Fruit fly (Drosophila melanogaster) whole organism, embryonic: Measurements from ENCODE around the gene rols.

ENCODE experiments used
- Blimp-1 ChIP-seq: fragments of 200-800 bp; sonication (Bioruptor generic); optimal IDR thresholded peaks from 3 replicates; lab custom pipeline; 2018; ENCODE audit warnings: missing biosample characterization, missing genetic modification characterization, mild to moderate bottlenecking, moderate library complexity, missing genetic modification reagents
- C15 ChIP-seq: fragments of 200-800 bp; sonication (Bioruptor generic); IDR thresholded peaks from 3 replicates; pipeline ENCODE4 v1.3.6; 2022; ENCODE audit warnings: missing biosample characterization, missing genetic modification characterization
- CG10274 ChIP-seq: fragments of 200-800 bp; sonication (Bioruptor generic); optimal IDR thresholded peaks from 3 replicates; lab custom pipeline; 2017; ENCODE audit warnings: missing biosample characterization, mild to moderate bottlenecking, missing genetic modification characterization
- CG10654 ChIP-seq: fragments of 200-800 bp; sonication (Bioruptor generic); optimal IDR thresholded peaks from 2 replicates; lab custom pipeline; 2016; ENCODE audit warnings: missing biosample characterization, missing genetic modification characterization
- CG12155 ChIP-seq: fragments of 200-800 bp; sonication (Bioruptor generic); optimal IDR thresholded peaks from 3 replicates; lab custom pipeline; 2016; ENCODE audit warnings: missing biosample characterization, missing genetic modification characterization
- CG1233 ChIP-seq: fragments of 200-800 bp; sonication (Bioruptor generic); optimal IDR thresholded peaks from 4 replicates; lab custom pipeline; 2018; ENCODE audit warnings: missing biosample characterization, mild to moderate bottlenecking, missing genetic modification characterization
- CG13775 ChIP-seq: fragments of 200-800 bp; sonication (Bioruptor generic); optimal IDR thresholded peaks from 3 replicates; lab custom pipeline; 2017; ENCODE audit warnings: missing biosample characterization, mild to moderate bottlenecking, missing genetic modification characterization
- CG15011 ChIP-seq: fragments of 200-800 bp; sonication (Bioruptor generic); optimal IDR thresholded peaks from 3 replicates; lab custom pipeline; 2018; ENCODE audit warnings: missing biosample characterization, mild to moderate bottlenecking, missing genetic modification characterization
- CG1602 ChIP-seq: fragments of 200-800 bp; sonication (Bioruptor generic); optimal IDR thresholded peaks from 3 replicates; lab custom pipeline; 2016; ENCODE audit warnings: missing biosample characterization, missing genetic modification characterization
- CG17802 ChIP-seq: fragments of 200-800 bp; sonication (Bioruptor generic); optimal IDR thresholded peaks from 2 replicates; lab custom pipeline; 2018; ENCODE audit warnings: missing biosample characterization, mild to moderate bottlenecking, missing genetic modification characterization, moderate library complexity
- CG17829 ChIP-seq: fragments of 200-800 bp; optimal IDR thresholded peaks from 2 replicates; lab custom pipeline; 2019; ENCODE audit warnings: missing biosample characterization, mild to moderate bottlenecking, missing genetic modification characterization, moderate library complexity
- CG30403 ChIP-seq: fragments of 200-800 bp; sonication (Bioruptor generic); optimal IDR thresholded peaks from 3 replicates; lab custom pipeline; 2016; ENCODE audit warnings: missing biosample characterization, missing genetic modification characterization
- CG4424 ChIP-seq: fragments of 200-800 bp; sonication (Bioruptor generic); optimal IDR thresholded peaks from 3 replicates; lab custom pipeline; 2016; ENCODE audit warnings: missing biosample characterization, missing genetic modification characterization
- CG4820 ChIP-seq: fragments of 200-800 bp; sonication (Bioruptor generic); optimal IDR thresholded peaks from 3 replicates; lab custom pipeline; 2016; ENCODE audit warnings: missing biosample characterization, missing genetic modification characterization
- CG6272 ChIP-seq: fragments of 200-800 bp; sonication (Bioruptor generic); IDR thresholded peaks from 2 replicates; pipeline ENCODE4 v1.3.6; 2022; ENCODE audit warnings: missing biosample characterization, missing genetic modification characterization
- CG6654 ChIP-seq: fragments of 200-800 bp; sonication (Bioruptor generic); optimal IDR thresholded peaks from 2 replicates; lab custom pipeline; 2017; ENCODE audit warnings: missing biosample characterization, mild to moderate bottlenecking, missing genetic modification characterization
- CG8281 ChIP-seq: fragments of 200-800 bp; sonication (Bioruptor generic); optimal IDR thresholded peaks from 2 replicates; lab custom pipeline; 2018; ENCODE audit warnings: missing biosample characterization, mild to moderate bottlenecking, missing genetic modification characterization, moderate library complexity
- CG8478 ChIP-seq: fragments of >200 bp; optimal IDR thresholded peaks from 2 replicates; lab custom pipeline; 2018
- CG9215 ChIP-seq: fragments of 200-800 bp; sonication (Bioruptor generic); IDR thresholded peaks from 2 replicates; pipeline ENCODE4 v1.3.6; 2022; ENCODE audit warnings: missing biosample characterization, missing genetic modification characterization
- CG9437 ChIP-seq: fragments of 200-800 bp; sonication (Bioruptor generic); optimal IDR thresholded peaks from 2 replicates; lab custom pipeline; 2018; ENCODE audit warnings: missing biosample characterization, mild to moderate bottlenecking, missing genetic modification characterization
- CG9817 ChIP-seq: fragments of 200-800 bp; sonication (Bioruptor generic); optimal IDR thresholded peaks from 2 replicates; lab custom pipeline; 2018; ENCODE audit warnings: missing biosample characterization, mild to moderate bottlenecking, missing genetic modification characterization, moderate library complexity
- CoRest ChIP-seq: fragments of 200-800 bp; sonication (Bioruptor generic); optimal IDR thresholded peaks from 3 replicates; lab custom pipeline; 2018; ENCODE audit warnings: missing biosample characterization, mild to moderate bottlenecking, missing genetic modification characterization, moderate library complexity
- Dbx ChIP-seq: fragments of 200-800 bp; sonication (Bioruptor generic); IDR thresholded peaks from 3 replicates; pipeline ENCODE4 v1.3.6; 2022; ENCODE audit warnings: missing biosample characterization, missing genetic modification characterization
- Dek ChIP-seq: fragments of 200-800 bp; sonication (Bioruptor generic); optimal IDR thresholded peaks from 3 replicates; lab custom pipeline; 2019; ENCODE audit warnings: missing biosample characterization, mild to moderate bottlenecking, missing genetic modification characterization, moderate library complexity
- Doc3 ChIP-seq: fragments of 200-800 bp; sonication (Bioruptor generic); IDR thresholded peaks from 3 replicates; pipeline ENCODE4 v1.3.6; 2022; ENCODE audit warnings: missing biosample characterization, missing genetic modification characterization; ENCODE audit not compliant: partially characterized antibody
- Ets97D ChIP-seq: fragments of 200-800 bp; sonication (Bioruptor generic); optimal IDR thresholded peaks from 3 replicates; lab custom pipeline; 2016; ENCODE audit warnings: missing biosample characterization, missing genetic modification characterization
- H2.0 ChIP-seq: fragments of 200-800 bp; sonication (Bioruptor generic); IDR thresholded peaks from 2 replicates; pipeline ENCODE4 v1.3.6; 2022; ENCODE audit warnings: missing biosample characterization, missing genetic modification characterization
- Max ChIP-seq: fragments of 200-800 bp; sonication (Bioruptor generic); optimal IDR thresholded peaks from 2 replicates; lab custom pipeline; 2016; ENCODE audit warnings: missing biosample characterization, mild to moderate bottlenecking, missing genetic modification characterization
- Ravus ChIP-seq: fragments of 200-800 bp; sonication (Bioruptor generic); IDR thresholded peaks from 2 replicates; pipeline ENCODE4 v1.3.6; 2022; ENCODE audit warnings: missing biosample characterization, missing genetic modification characterization
- Spps ChIP-seq: fragments of 200-800 bp; sonication (Bioruptor generic); optimal IDR thresholded peaks from 2 replicates; lab custom pipeline; 2018; ENCODE audit warnings: missing biosample characterization, mild to moderate bottlenecking, missing genetic modification characterization
- chn ChIP-seq: fragments of 200-800 bp; sonication (Bioruptor generic); optimal IDR thresholded peaks from 2 replicates; lab custom pipeline; 2016; ENCODE audit warnings: missing biosample characterization, missing genetic modification characterization
- cwo ChIP-seq: fragments of 200-800 bp; sonication (Bioruptor generic); optimal IDR thresholded peaks from 3 replicates; lab custom pipeline; 2017; ENCODE audit warnings: missing biosample characterization, missing genetic modification characterization, mild to moderate bottlenecking, moderate library complexity, missing genetic modification reagents
- da ChIP-seq: fragments of 200-800 bp; sonication (Bioruptor generic); optimal IDR thresholded peaks from 2 replicates; lab custom pipeline; 2016; ENCODE audit warnings: missing biosample characterization, missing genetic modification characterization
- disco-r ChIP-seq: fragments of 200-800 bp; sonication (Bioruptor generic); optimal IDR thresholded peaks from 2 replicates; lab custom pipeline; 2016; ENCODE audit warnings: missing biosample characterization, missing genetic modification characterization
- fd102C ChIP-seq: fragments of 200-800 bp; sonication (Bioruptor generic); optimal IDR thresholded peaks from 2 replicates; lab custom pipeline; 2018; ENCODE audit warnings: missing biosample characterization, mild to moderate bottlenecking, missing genetic modification characterization, moderate library complexity
- ham ChIP-seq: fragments of 200-800 bp; sonication (Bioruptor generic); IDR thresholded peaks from 2 replicates; pipeline ENCODE4 v1.3.6; 2022; ENCODE audit warnings: missing biosample characterization, missing genetic modification characterization
- jing ChIP-seq: fragments of 200-800 bp; sonication (Bioruptor generic); optimal IDR thresholded peaks from 2 replicates; lab custom pipeline; 2018; ENCODE audit warnings: missing biosample characterization, mild to moderate bottlenecking, missing genetic modification characterization
- mirr ChIP-seq: fragments of 200-800 bp; sonication (Bioruptor generic); optimal IDR thresholded peaks from 3 replicates; lab custom pipeline; 2018; ENCODE audit warnings: missing biosample characterization, mild to moderate bottlenecking, missing genetic modification characterization
- oc ChIP-seq: fragments of 200-800 bp; sonication (Bioruptor generic); optimal IDR thresholded peaks from 2 replicates; lab custom pipeline; 2018; ENCODE audit warnings: missing biosample characterization, mild to moderate bottlenecking, missing genetic modification characterization, moderate library complexity
- org-1 ChIP-seq: fragments of 200-800 bp; sonication (Bioruptor generic); optimal IDR thresholded peaks from 2 replicates; lab custom pipeline; 2017; ENCODE audit warnings: missing biosample characterization, missing genetic modification characterization
- pan ChIP-seq, 4 experiments: fragments of >200 bp in 3 of 4; fragments of 200-800 bp in 1 of 4; sonication (Bioruptor generic) in 1 of 4; optimal IDR thresholded peaks in 3 of 4; IDR thresholded peaks in 1 of 4; 2 replicates each; pipeline versions ENCODE4 v1.3.6 to Lab custom; 2017 to 2022; ENCODE audit warnings: missing biosample characterization in 2 of 4, missing genetic modification characterization in 2 of 4, mixed read lengths in 1 of 4
- row ChIP-seq: fragments of 200-800 bp; sonication (Bioruptor generic); IDR thresholded peaks from 3 replicates; pipeline ENCODE4 v1.3.6; 2022; ENCODE audit warnings: missing biosample characterization, missing genetic modification characterization
- sens ChIP-seq: fragments of 200-800 bp; sonication (Bioruptor generic); peaks from one replicate; lab custom pipeline; 2016; ENCODE audit warnings: missing biosample characterization, missing genetic modification characterization
- shn ChIP-seq: fragments of 200-800 bp; sonication (Bioruptor generic); optimal IDR thresholded peaks from 3 replicates; lab custom pipeline; 2016; ENCODE audit warnings: missing biosample characterization, missing genetic modification characterization
- slbo ChIP-seq: fragments of 200-800 bp; sonication (Bioruptor generic); IDR thresholded peaks from 2 replicates; pipeline ENCODE4 v1.3.6; 2022; ENCODE audit warnings: missing biosample characterization, missing genetic modification characterization
- ttk ChIP-seq: fragments of 200-800 bp; sonication (Bioruptor generic); IDR thresholded peaks from 2 replicates; pipeline ENCODE4 v2.1.2; 2022; ENCODE audit warnings: missing biosample characterization, missing genetic modification characterization
- twi ChIP-seq: fragments of 200-800 bp; optimal IDR thresholded peaks from 2 replicates; lab custom pipeline; 2019; ENCODE audit warnings: missing biosample characterization, mild to moderate bottlenecking, missing genetic modification characterization, moderate library complexity
- vnd ChIP-seq: fragments of 200-800 bp; sonication (Bioruptor generic); IDR thresholded peaks from 3 replicates; pipeline ENCODE4 v1.3.6; 2022; ENCODE audit warnings: missing biosample characterization, missing genetic modification characterization; ENCODE audit not compliant: partially characterized antibody
- wdn ChIP-seq: fragments of 200-800 bp; sonication (Bioruptor generic); IDR thresholded peaks from 2 replicates; pipeline ENCODE4 v1.3.6; 2022; ENCODE audit warnings: missing biosample characterization, missing genetic modification characterization
- wor ChIP-seq: fragments of 200-800 bp; sonication (Bioruptor generic); IDR thresholded peaks from 2 replicates; pipeline ENCODE4 v1.3.6; 2022; ENCODE audit warnings: missing biosample characterization, missing genetic modification characterization
- yki ChIP-seq: fragments of >200 bp; optimal IDR thresholded peaks from 3 replicates; lab custom pipeline; 2018

The rols gene

dm6 chr3L:12053695-12054094, 11.0 kb downstream of the rols start (continued):
- peak; percentile 39 for TF ChIP-seq jing
- no peak for TF ChIP-seq da (GFP tag; lab: Kevin White, UChicago)
- peak; percentile 22 for TF ChIP-seq CG10654 (GFP tag; lab: Kevin White, UChicago)
- TF ChIP-seq row (GFP tag; lab: Robert Waterston, UW): peak; percentile 40; the same call in 1 of the 3 replicates
- TF ChIP-seq CG12155 (GFP tag; lab: Kevin White, UChicago): no peak
- TF ChIP-seq CG10274 (GFP tag; lab: Kevin White, UChicago): no peak
- TF ChIP-seq CG6654 (GFP tag; lab: Kevin White, UChicago): no peak
- TF ChIP-seq CG4424 (GFP tag; lab: Kevin White, UChicago): peak; percentile 34
- no peak for TF ChIP-seq oc (tag; lab: Kevin White, UChicago)
- no peak; the same call in 1 of the 2 replicates for TF ChIP-seq slbo (GFP tag; lab: Robert Waterston, UW)
- peak; percentile 31 for TF ChIP-seq CoRest (tag; lab: Kevin White, UChicago)
- TF ChIP-seq ttk (GFP tag; lab: Robert Waterston, UW): peak; percentile 36
- TF ChIP-seq CG4820: peak; percentile 77
- peak; percentile 14 for TF ChIP-seq shn (GFP tag; lab: Kevin White, UChicago)
- no peak for TF ChIP-seq wor
- TF ChIP-seq vnd: no peak
- peak; percentile 14 for TF ChIP-seq CG13775 (GFP tag; lab: Kevin White, UChicago)
- TF ChIP-seq C15 (GFP tag; lab: Robert Waterston, UW): no peak
- TF ChIP-seq Blimp-1: peak; percentile 66
- TF ChIP-seq Dek (tag; lab: Kevin White, UChicago): no peak
- TF ChIP-seq Ravus: no peak
- no peak for TF ChIP-seq cwo
- TF ChIP-seq H2.0 (GFP tag; lab: Robert Waterston, UW): no peak
- TF ChIP-seq CG8281 (tag; lab: Kevin White, UChicago): no peak
- TF ChIP-seq CG30403: peak; percentile 51
- TF ChIP-seq yki: no peak
- TF ChIP-seq disco-r (GFP tag; lab: Kevin White, UChicago): no peak
- no peak for TF ChIP-seq CG1233 (GFP tag; lab: Kevin White, UChicago)
- TF ChIP-seq CG6272 (GFP tag; lab: Robert Waterston, UW): no peak
- TF ChIP-seq ham (GFP tag; lab: Robert Waterston, UW): no peak
- TF ChIP-seq Ets97D (GFP tag; lab: Kevin White, UChicago): no peak
- no peak for TF ChIP-seq CG9437 (GFP tag; lab: Kevin White, UChicago)
- TF ChIP-seq org-1 (GFP tag; lab: Kevin White, UChicago): peak; percentile 38
- TF ChIP-seq CG17802 (tag; lab: Kevin White, UChicago): no peak
- peak; percentile 30 for TF ChIP-seq CG17829 (tag; lab: Kevin White, UChicago)
- TF ChIP-seq Dbx (GFP tag; lab: Robert Waterston, UW): no peak
- no peak for TF ChIP-seq pan (optimal IDR thresholded peaks at IDR 0.05; lab: Kevin White, UChicago)
- peak in 1 of 2 experiments; percentile 41 for TF ChIP-seq pan (GFP tag; optimal IDR thresholded peaks at IDR 0.05 in 1 of 2, IDR thresholded peaks at IDR 0.05 in 1 of 2)
- TF ChIP-seq CG1602 (GFP tag; lab: Kevin White, UChicago): peak; percentile 2
- peak; percentile 32 for TF ChIP-seq chn (GFP tag; lab: Kevin White, UChicago)
- TF ChIP-seq Spps (tag; lab: Kevin White, UChicago): no peak
- TF ChIP-seq wdn: no peak
- TF ChIP-seq fd102C (GFP tag; lab: Kevin White, UChicago): no peak
- no peak for TF ChIP-seq mirr (GFP tag; lab: Kevin White, UChicago)
- TF ChIP-seq CG9215 (GFP tag; lab: Robert Waterston, UW): no peak
- no peak for TF ChIP-seq twi
- TF ChIP-seq sens (GFP tag; lab: Kevin White, UChicago): peak; percentile 92
- TF ChIP-seq Doc3 (GFP tag; lab: Robert Waterston, UW): no peak
- peak; percentile 58 for TF ChIP-seq Max
- no peak for TF ChIP-seq CG9817
- TF ChIP-seq CG8478 (lab: Kevin White, UChicago): no peak
- no peak for TF ChIP-seq CG15011
